Fruit fly (Drosophila melanogaster): ENCODE data around the gene Thor.
A peak's percentile ranks its signal among the peaks of the same experiment; 100 is the strongest.

Thor gene

DNA sequence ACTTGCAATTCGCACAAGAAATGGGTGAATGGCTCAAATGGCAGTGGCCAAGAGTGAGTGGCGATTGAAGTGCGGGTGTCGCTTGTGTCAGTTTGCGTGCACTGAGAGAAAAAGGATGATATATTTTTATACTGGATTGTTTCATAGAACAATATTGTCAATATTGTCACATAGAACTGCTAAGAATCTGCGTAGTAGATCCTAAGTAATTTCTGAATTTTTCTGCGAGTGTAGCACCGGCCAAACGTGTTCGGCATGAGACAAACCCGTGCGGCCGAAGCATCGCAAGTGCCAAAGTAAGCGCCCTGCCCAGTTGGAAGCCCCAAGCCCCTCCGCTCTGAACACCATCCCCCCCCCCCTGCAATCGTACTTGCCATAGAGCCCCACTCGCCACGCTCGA lies 37.9 kb upstream of the Thor start (continued):
- TF ChIP-seq lab (GFP tag; optimal IDR thresholded peaks at IDR 0.05) (peak; percentile 80), CG9932 (GFP tag; IDR thresholded peaks at IDR 0.05) (peak; percentile 59), ara (GFP tag; IDR thresholded peaks at IDR 0.05) (peak; percentile 69), D19A (tag; optimal IDR thresholded peaks at IDR 0.05) (no peak), kni (GFP tag; optimal IDR thresholded peaks at IDR 0.05) (no peak), MTF-1 (GFP tag; optimal IDR thresholded peaks at IDR 0.05; ENCODE audit: borderline replicate concordance) (peak; percentile 43), mam (GFP tag; optimal IDR thresholded peaks at IDR 0.05) (peak; percentile 27), Dll (GFP tag; IDR thresholded peaks at IDR 0.05; ENCODE audit: partially characterized antibody) (no peak), fu2 (GFP tag; optimal IDR thresholded peaks at IDR 0.05) (peak; percentile 34), Eip74EF (GFP tag; optimal IDR thresholded peaks at IDR 0.05) (no peak), HLH54F (GFP tag; optimal IDR thresholded peaks at IDR 0.05) (no peak), Elba2 (GFP tag; optimal IDR thresholded peaks at IDR 0.05) (no peak), ssp (GFP tag; IDR thresholded peaks at IDR 0.05) (peak; percentile 58), abd-A (tag; optimal IDR thresholded peaks at IDR 0.05) (no peak), C15 (GFP tag; IDR thresholded peaks at IDR 0.05) (no peak), da (GFP tag; optimal IDR thresholded peaks at IDR 0.05) (no peak), sens-2 (GFP tag; IDR thresholded peaks at IDR 0.05) (peak; percentile 43; the same call in 1 of the 2 replicates), ERR (GFP tag; optimal IDR thresholded peaks at IDR 0.05) (no peak), CG6175 (GFP tag; IDR thresholded peaks at IDR 0.05) (peak; percentile 42; the same call in 2 of the 3 replicates), aop (GFP tag; IDR thresholded peaks at IDR 0.05) (no peak), knrl (GFP tag; IDR thresholded peaks at IDR 0.05; ENCODE audit: partially characterized antibody) (no peak), CG7928 (GFP tag; optimal IDR thresholded peaks at IDR 0.05) (no peak), slou (GFP tag; optimal IDR thresholded peaks at IDR 0.05) (no peak), az2 (GFP tag; optimal IDR thresholded peaks at IDR 0.05) (peak; percentile 50), CHES-1-like (GFP tag; optimal IDR thresholded peaks at IDR 0.05) (peak; percentile 46), MESR4 (GFP tag; optimal IDR thresholded peaks at IDR 0.05) (no peak), CG7987 (GFP tag; optimal IDR thresholded peaks at IDR 0.05) (peak; percentile 9), sisA (GFP tag; IDR thresholded peaks at IDR 0.05) (peak; percentile 84), klu (GFP tag; IDR thresholded peaks at IDR 0.05) (peak; percentile 36; the same call in 1 of the 2 replicates), kay (GFP tag; optimal IDR thresholded peaks at IDR 0.05) (no peak), CG15601 (tag; optimal IDR thresholded peaks at IDR 0.05) (no peak), bcd (GFP tag; optimal IDR thresholded peaks at IDR 0.05) (peak; percentile 64), eve (GFP tag; optimal IDR thresholded peaks at IDR 0.05) (no peak), p53 (GFP tag; optimal IDR thresholded peaks at IDR 0.05) (no peak), Six4 (GFP tag; optimal IDR thresholded peaks at IDR 0.05) (peak; percentile 64), E2f1 (GFP tag; IDR thresholded peaks at IDR 0.05) (peak; percentile 75), grn (GFP tag; optimal IDR thresholded peaks at IDR 0.05) (no peak), Deaf1 (tag; optimal IDR thresholded peaks at IDR 0.05) (no peak), CG10209 (GFP tag; optimal IDR thresholded peaks at IDR 0.05) (peak; percentile 72), CG7745 (tag; optimal IDR thresholded peaks at IDR 0.05) (no peak), nau (GFP tag; optimal IDR thresholded peaks at IDR 0.05) (peak; percentile 64), CG17186 (GFP tag; optimal IDR thresholded peaks at IDR 0.05) (peak; percentile 17), Doc2 (GFP tag; IDR thresholded peaks at IDR 0.05) (no peak), Opbp (GFP tag; IDR thresholded peaks at IDR 0.05; ENCODE audit: partially characterized antibody) (no peak), CG11093 (GFP tag; IDR thresholded peaks at IDR 0.05) (peak; percentile 76; the same call in 2 of the 3 replicates), CG6791 (GFP tag; IDR thresholded peaks at IDR 0.05; ENCODE audit: partially characterized antibody) (no peak), fru (optimal IDR thresholded peaks at IDR 0.05) (no peak), Doc3 (GFP tag; IDR thresholded peaks at IDR 0.05; ENCODE audit: partially characterized antibody) (no peak), CG9727 (GFP tag; optimal IDR thresholded peaks at IDR 0.05) (no peak), YL-1 (GFP tag; optimal IDR thresholded peaks at IDR 0.05) (no peak), CG7357 (GFP tag; IDR thresholded peaks at IDR 0.05) (peak; percentile 61; the same call in 1 of the 3 replicates)
